Worm (Caenorhabditis elegans) whole organism, L4 larva: ENCODE measurements around the gene xpo-3.

ENCODE experiments used
- F37D6.2 ChIP-seq: sonication (generic microtip); optimal IDR thresholded peaks from 2 replicates; lab custom pipeline; 2016; ENCODE audit warnings: mild to moderate bottlenecking, missing genetic modification characterization, missing compliant biosample characterization
- R02D3.7 ChIP-seq: fragments of 150-350 bp; sonication (generic microtip); optimal IDR thresholded peaks from 3 replicates; lab custom pipeline; 2014; ENCODE audit warnings: missing biosample characterization, missing genetic modification characterization
- Y105C5A.15 ChIP-seq: fragments of 200-800 bp; sonication (Bioruptor generic); IDR thresholded peaks from 2 replicates; pipeline ENCODE4 v1.3.6; 2022; ENCODE audit warnings: missing genetic modification characterization, missing compliant biosample characterization
- Y48G9A.11 ChIP-seq: fragments of 200-800 bp; sonication (Bioruptor generic); IDR thresholded peaks from 2 replicates; pipeline ENCODE4 v1.3.6; 2022; ENCODE audit warnings: missing genetic modification reagents, missing genetic modification characterization, missing compliant biosample characterization
- ZK337.2 ChIP-seq: fragments of 200-800 bp; sonication (Bioruptor generic); IDR thresholded peaks from 2 replicates; pipeline ENCODE4 v1.3.6; 2022; ENCODE audit warnings: missing genetic modification reagents, missing genetic modification characterization, missing compliant biosample characterization
- arid-1 ChIP-seq: fragments of 200-800 bp; sonication (Bioruptor generic); conservative IDR thresholded peaks from 2 replicates; pipeline ENCODE4 v1.3.6; 2022; ENCODE audit warnings: missing genetic modification reagents, missing genetic modification characterization, missing compliant biosample characterization
- attf-4 ChIP-seq: sonication (generic microtip); optimal IDR thresholded peaks from 3 replicates; lab custom pipeline; 2017; ENCODE audit warnings: missing biosample characterization, missing genetic modification characterization
- ceh-20 ChIP-seq: fragments of 200-800 bp; sonication (Bioruptor generic); IDR thresholded peaks from 2 replicates; pipeline ENCODE4 v1.3.6; 2022; ENCODE audit warnings: missing genetic modification reagents, missing genetic modification characterization, missing compliant biosample characterization
- ceh-32 ChIP-seq: sonication (generic microtip); optimal IDR thresholded peaks from 2 replicates; lab custom pipeline; 2016; ENCODE audit warnings: mild to moderate bottlenecking, missing genetic modification characterization, missing compliant biosample characterization; ENCODE audit not compliant: poor library complexity
- ceh-82 ChIP-seq: sonication (generic microtip); optimal IDR thresholded peaks from 2 replicates; lab custom pipeline; 2017; ENCODE audit warnings: missing biosample characterization, missing genetic modification characterization
- ces-1 ChIP-seq: fragments of 150-350 bp; sonication (generic microtip); optimal IDR thresholded peaks from 4 replicates; lab custom pipeline; 2014; ENCODE audit warnings: missing biosample characterization, missing genetic modification reagents, missing genetic modification characterization
- cey-2 ChIP-seq: sonication (generic microtip); optimal IDR thresholded peaks from 3 replicates; lab custom pipeline; 2017; ENCODE audit warnings: missing genetic modification characterization, mild to moderate bottlenecking, missing compliant biosample characterization, antibody characterized with exemption, borderline replicate concordance; ENCODE audit not compliant: insufficient read depth
- daf-12 ChIP-seq: fragments of 150-350 bp; optimal IDR thresholded peaks from 2 replicates; lab custom pipeline; 2014; ENCODE audit warnings: missing biosample characterization, missing genetic modification reagents, missing genetic modification characterization
- daf-19 ChIP-seq: fragments of 200-800 bp; sonication (Bioruptor generic); conservative IDR thresholded peaks from 2 replicates; pipeline ENCODE4 v1.3.6; 2022; ENCODE audit warnings: missing genetic modification characterization, missing compliant biosample characterization
- dmd-6 ChIP-seq: fragments of 200-800 bp; sonication (Bioruptor generic); IDR thresholded peaks from 2 replicates; pipeline ENCODE4 v1.3.6; 2022; ENCODE audit warnings: missing genetic modification reagents, missing genetic modification characterization, missing compliant biosample characterization
- dmd-8 ChIP-seq: fragments of 200-800 bp; sonication (Bioruptor generic); IDR thresholded peaks from 2 replicates; pipeline ENCODE4 v1.3.6; 2022; ENCODE audit warnings: missing genetic modification characterization, missing compliant biosample characterization
- dmd-9 ChIP-seq: fragments of 200-800 bp; sonication (Bioruptor generic); IDR thresholded peaks from 2 replicates; pipeline ENCODE4 v1.3.6; 2022; ENCODE audit warnings: missing genetic modification reagents, missing genetic modification characterization, missing compliant biosample characterization
- egl-27 ChIP-seq: sonication (generic microtip); optimal IDR thresholded peaks from 3 replicates; lab custom pipeline; 2017; ENCODE audit warnings: missing biosample characterization, missing genetic modification reagents, missing genetic modification characterization
- fos-1 ChIP-seq: fragments of 150-350 bp; optimal IDR thresholded peaks from 2 replicates; lab custom pipeline; 2014; ENCODE audit warnings: missing biosample characterization, missing genetic modification characterization
- gei-8 ChIP-seq: fragments of 200-800 bp; sonication (Bioruptor generic); optimal IDR thresholded peaks from 2 replicates; lab custom pipeline; 2018; ENCODE audit warnings: mild to moderate bottlenecking, missing genetic modification characterization, missing compliant biosample characterization
- hif-1 ChIP-seq, 2 experiments: sonication (generic microtip); optimal IDR thresholded peaks; 2 replicates each; lab custom pipeline; 2016 to 2017; ENCODE audit warnings: missing compliant biosample characterization in 2 of 2, missing genetic modification characterization in 2 of 2, missing genetic modification reagents in 2 of 2, missing genotype in 2 of 2, mild to moderate bottlenecking in 1 of 2
- hlh-11 ChIP-seq: fragments of 200-800 bp; sonication (Bioruptor generic); optimal IDR thresholded peaks from 2 replicates; lab custom pipeline; 2018; ENCODE audit warnings: mild to moderate bottlenecking, missing genetic modification characterization, missing compliant biosample characterization
- hmg-1.1 ChIP-seq: fragments of 200-800 bp; sonication (Bioruptor generic); IDR thresholded peaks from 2 replicates; pipeline ENCODE4 v1.3.6; 2022; ENCODE audit warnings: missing genetic modification reagents, missing genetic modification characterization, missing compliant biosample characterization
- jun-1 ChIP-seq: fragments of 150-350 bp; optimal IDR thresholded peaks from 2 replicates; lab custom pipeline; 2014; ENCODE audit warnings: missing biosample characterization, missing genetic modification reagents, missing genetic modification characterization
- lin-13 ChIP-seq: fragments of 150-350 bp; optimal IDR thresholded peaks from 2 replicates; lab custom pipeline; 2014; ENCODE audit warnings: missing biosample characterization, missing genetic modification reagents, missing genetic modification characterization
- lin-38 ChIP-seq: fragments of 200-800 bp; sonication (Bioruptor generic); IDR thresholded peaks from 2 replicates; pipeline ENCODE4 v1.3.6; 2022; ENCODE audit warnings: missing genetic modification reagents, missing genetic modification characterization, missing compliant biosample characterization
- lin-39 ChIP-seq: fragments of 150-350 bp; optimal IDR thresholded peaks from 2 replicates; lab custom pipeline; 2014; ENCODE audit warnings: missing biosample characterization, missing genetic modification reagents, missing genetic modification characterization
- madf-5 ChIP-seq, 2 experiments: fragments of 200-800 bp; sonication (Bioruptor generic); IDR thresholded peaks; 2 replicates each; pipeline ENCODE4 v1.3.6; 2022; ENCODE audit warnings: missing compliant biosample characterization in 2 of 2, missing genetic modification characterization in 2 of 2
- madf-9 ChIP-seq: fragments of 200-800 bp; sonication (Bioruptor generic); conservative IDR thresholded peaks from 2 replicates; pipeline ENCODE4 v1.3.6; 2022; ENCODE audit warnings: missing genetic modification reagents, missing genetic modification characterization, missing compliant biosample characterization
- mdt-29 ChIP-seq: fragments of 200-800 bp; sonication (Bioruptor generic); IDR thresholded peaks from 2 replicates; pipeline ENCODE4 v1.3.6; 2022; ENCODE audit warnings: missing genetic modification reagents, missing genetic modification characterization, missing compliant biosample characterization
- mxl-2 ChIP-seq: fragments of 200-800 bp; sonication (Bioruptor generic); conservative IDR thresholded peaks from 2 replicates; pipeline ENCODE4 v1.3.6; 2022; ENCODE audit warnings: missing genetic modification reagents, missing genetic modification characterization, missing compliant biosample characterization
- nhr-237 ChIP-seq: sonication (generic microtip); optimal IDR thresholded peaks from 2 replicates; lab custom pipeline; 2017; ENCODE audit warnings: missing biosample characterization, missing genetic modification characterization
- nhr-28 ChIP-seq: fragments of 150-350 bp; optimal IDR thresholded peaks from 2 replicates; lab custom pipeline; 2014; ENCODE audit warnings: missing biosample characterization, missing genetic modification characterization
- nhr-41 ChIP-seq: fragments of 200-800 bp; sonication (Bioruptor generic); IDR thresholded peaks from 2 replicates; pipeline ENCODE4 v1.3.6; 2022; ENCODE audit warnings: missing genetic modification reagents, missing genetic modification characterization, missing compliant biosample characterization
- nhr-42 ChIP-seq: fragments of 200-800 bp; sonication (Bioruptor generic); IDR thresholded peaks from 2 replicates; pipeline ENCODE4 v1.3.6; 2022; ENCODE audit warnings: missing genetic modification characterization, missing compliant biosample characterization
- nhr-77 ChIP-seq: fragments of 150-350 bp; optimal IDR thresholded peaks from 2 replicates; lab custom pipeline; 2014; ENCODE audit warnings: missing biosample characterization, missing genetic modification characterization
- pqm-1 ChIP-seq: sonication (generic microtip); optimal IDR thresholded peaks from 2 replicates; lab custom pipeline; 2017; ENCODE audit warnings: missing biosample characterization, missing genetic modification characterization
- sdz-12 ChIP-seq: fragments of 200-800 bp; sonication (Bioruptor generic); optimal IDR thresholded peaks from 2 replicates; lab custom pipeline; 2018; ENCODE audit warnings: mild to moderate bottlenecking, missing genetic modification characterization, missing compliant biosample characterization
- snpc-1.2 ChIP-seq: fragments of 200-800 bp; sonication (Bioruptor generic); IDR thresholded peaks from 2 replicates; pipeline ENCODE4 v1.3.6; 2022; ENCODE audit warnings: missing genetic modification reagents, missing genetic modification characterization, missing compliant biosample characterization
- snpc-4 ChIP-seq: fragments of 150-350 bp; optimal IDR thresholded peaks from 2 replicates; lab custom pipeline; 2014; ENCODE audit warnings: missing biosample characterization, missing genetic modification characterization
- spr-3 ChIP-seq: fragments of 200-800 bp; sonication (Bioruptor generic); optimal IDR thresholded peaks from 2 replicates; lab custom pipeline; 2018; ENCODE audit warnings: mild to moderate bottlenecking, missing genetic modification characterization, missing compliant biosample characterization
- tag-97 ChIP-seq: fragments of 200-800 bp; sonication (Bioruptor generic); IDR thresholded peaks from 2 replicates; pipeline ENCODE4 v1.3.6; 2022; ENCODE audit warnings: missing genetic modification characterization, missing compliant biosample characterization
- tra-1 ChIP-seq: fragments of 200-800 bp; sonication (Bioruptor generic); IDR thresholded peaks from 2 replicates; pipeline ENCODE4 v1.3.6; 2022; ENCODE audit warnings: missing genetic modification reagents, missing genetic modification characterization, missing compliant biosample characterization
- unc-130 ChIP-seq: sonication (generic microtip); optimal IDR thresholded peaks from 2 replicates; lab custom pipeline; 2016; ENCODE audit warnings: missing genetic modification reagents, missing genetic modification characterization, missing compliant biosample characterization
- unc-62 ChIP-seq, 3 experiments: fragments of 150-350 bp in 1 of 3; sonication (generic microtip); optimal IDR thresholded peaks in 2 of 3; peaks in 1 of 3; 1 replicate in 1 of 3; 2 replicates in 2 of 3; lab custom pipeline; 2014 to 2017; ENCODE audit warnings: missing biosample characterization in 3 of 3, missing genetic modification characterization in 3 of 3, missing genetic modification reagents in 3 of 3, missing genotype in 1 of 3
- zag-1 ChIP-seq: fragments of 150-350 bp; optimal IDR thresholded peaks from 2 replicates; lab custom pipeline; 2014; ENCODE audit warnings: missing biosample characterization, missing genetic modification characterization
- zfp-2 ChIP-seq: sonication (generic microtip); optimal IDR thresholded peaks from 2 replicates; lab custom pipeline; 2016; ENCODE audit warnings: mild to moderate bottlenecking, missing genetic modification characterization, missing compliant biosample characterization
- zip-11 ChIP-seq: fragments of 200-800 bp; sonication (Bioruptor generic); IDR thresholded peaks from 2 replicates; pipeline ENCODE4 v1.3.6; 2022; ENCODE audit warnings: missing genetic modification characterization, missing compliant biosample characterization
- ztf-11 ChIP-seq: fragments of 150-350 bp; optimal IDR thresholded peaks from 2 replicates; lab custom pipeline; 2014; ENCODE audit warnings: missing biosample characterization, missing genetic modification characterization
- ztf-7 ChIP-seq: fragments of 150-350 bp; optimal IDR thresholded peaks from 2 replicates; lab custom pipeline; 2014; ENCODE audit warnings: missing biosample characterization, missing genetic modification characterization

Gene xpo-3

ce11 chrIV:7902221-7902904 is 21.5 kb downstream of the xpo-3 start, which contains the start of gene arp-11:
TSS of gene arp-11 (minus strand) at chrIV:7902271.
- TF ChIP-seq mdt-29 (GFP tag; lab: Robert Waterston, UW), result no peak
- no peak for TF ChIP-seq zfp-2 (tag; lab: Kevin White, UChicago)
- peak; percentile 74 for TF ChIP-seq hlh-11 (tag; lab: Kevin White, UChicago)
- peak; percentile 21 for TF ChIP-seq lin-13 (GFP tag; lab: Kevin White, UChicago)
- peak; percentile 61 for TF ChIP-seq hmg-1.1 (GFP tag; lab: Robert Waterston, UW)
- no peak for TF ChIP-seq R02D3.7
- no peak for TF ChIP-seq ces-1
- TF ChIP-seq mxl-2 (GFP tag; lab: Robert Waterston, UW), result no peak
- peak; percentile 67 for TF ChIP-seq nhr-77
- TF ChIP-seq jun-1 (tag; lab: Kevin White, UChicago), result no peak
- TF ChIP-seq unc-62 (GFP tag; optimal IDR thresholded peaks at IDR 0.05 in 1 of 2; lab: Kevin White, UChicago), result no peak
- no peak for TF ChIP-seq unc-62 (tag; optimal IDR thresholded peaks at IDR 0.05; lab: Kevin White, UChicago)
- TF ChIP-seq dmd-8 (GFP tag; lab: Robert Waterston, UW), result no peak
- peak; percentile 73 for TF ChIP-seq dmd-6 (GFP tag; lab: Robert Waterston, UW)
- TF ChIP-seq cey-2 (tag; lab: Kevin White, UChicago), result no peak
- no peak for TF ChIP-seq sdz-12 (GFP tag; lab: Kevin White, UChicago)
- no peak for TF ChIP-seq tag-97 (GFP tag; lab: Robert Waterston, UW)
- no peak for TF ChIP-seq ceh-82 (tag; lab: Kevin White, UChicago)
- TF ChIP-seq snpc-4 (tag; lab: Kevin White, UChicago), result no peak
- TF ChIP-seq ztf-7, result no peak
- no peak for TF ChIP-seq gei-8 (GFP tag; lab: Kevin White, UChicago)
- 0 out of 2 replicates have a peak, but pooled peaks have one; percentile 29 for TF ChIP-seq ceh-20 (GFP tag; lab: Robert Waterston, UW)
- no peak for TF ChIP-seq madf-5 (GFP tag; IDR thresholded peaks at IDR 0.05; lab: Robert Waterston, UW)
- TF ChIP-seq spr-3 (GFP tag; lab: Kevin White, UChicago), result no peak
- TF ChIP-seq fos-1 (tag; lab: Kevin White, UChicago), result no peak
- peak in 1 of 2 experiments; percentile 27 for TF ChIP-seq hif-1 (tag; optimal IDR thresholded peaks at IDR 0.05; lab: Kevin White, UChicago)
- TF ChIP-seq lin-39 (tag; lab: Kevin White, UChicago), result no peak
- no peak for TF ChIP-seq ceh-32 (tag; lab: Kevin White, UChicago)
- no peak for TF ChIP-seq nhr-237
- peak; percentile 69; the same call in 1 of the 2 replicates for TF ChIP-seq arid-1 (GFP tag; lab: Robert Waterston, UW)
- TF ChIP-seq attf-4 (tag; lab: Kevin White, UChicago), result no peak
- no peak for TF ChIP-seq unc-130 (GFP tag; lab: Kevin White, UChicago)
- peak; percentile 65 for TF ChIP-seq nhr-28 (tag; lab: Kevin White, UChicago)
- no peak for TF ChIP-seq snpc-1.2 (GFP tag; lab: Robert Waterston, UW)
- TF ChIP-seq egl-27 (tag; lab: Kevin White, UChicago), result no peak
- TF ChIP-seq ztf-11, result no peak
- no peak for TF ChIP-seq ZK337.2 (GFP tag; lab: Robert Waterston, UW)
- 0 out of 2 replicates have a peak, but pooled peaks have one; percentile 25 for TF ChIP-seq tra-1 (GFP tag; lab: Robert Waterston, UW)
- TF ChIP-seq F37D6.2, result no peak
- TF ChIP-seq nhr-41, result no peak
- TF ChIP-seq Y48G9A.11 (GFP tag; lab: Robert Waterston, UW), result no peak
- TF ChIP-seq daf-12 (tag; lab: Kevin White, UChicago), result no peak
- TF ChIP-seq nhr-42, result no peak
- no peak for TF ChIP-seq madf-9 (GFP tag; lab: Robert Waterston, UW)
- TF ChIP-seq daf-19 (GFP tag; lab: Robert Waterston, UW), result no peak
- peak; percentile 60 for TF ChIP-seq lin-38 (GFP tag; lab: Robert Waterston, UW)
- no peak for TF ChIP-seq zag-1 (tag; lab: Kevin White, UChicago)
- TF ChIP-seq dmd-9 (GFP tag; lab: Robert Waterston, UW), result no peak
- TF ChIP-seq zip-11 (GFP tag; lab: Robert Waterston, UW), result no peak
- TF ChIP-seq pqm-1 (tag; lab: Kevin White, UChicago), result no peak
- TF ChIP-seq Y105C5A.15 (GFP tag; lab: Robert Waterston, UW), result no peak
